Fruit fly (Drosophila melanogaster): Measurements from ENCODE around the gene CG5958.

Gene CG5958

DNA sequence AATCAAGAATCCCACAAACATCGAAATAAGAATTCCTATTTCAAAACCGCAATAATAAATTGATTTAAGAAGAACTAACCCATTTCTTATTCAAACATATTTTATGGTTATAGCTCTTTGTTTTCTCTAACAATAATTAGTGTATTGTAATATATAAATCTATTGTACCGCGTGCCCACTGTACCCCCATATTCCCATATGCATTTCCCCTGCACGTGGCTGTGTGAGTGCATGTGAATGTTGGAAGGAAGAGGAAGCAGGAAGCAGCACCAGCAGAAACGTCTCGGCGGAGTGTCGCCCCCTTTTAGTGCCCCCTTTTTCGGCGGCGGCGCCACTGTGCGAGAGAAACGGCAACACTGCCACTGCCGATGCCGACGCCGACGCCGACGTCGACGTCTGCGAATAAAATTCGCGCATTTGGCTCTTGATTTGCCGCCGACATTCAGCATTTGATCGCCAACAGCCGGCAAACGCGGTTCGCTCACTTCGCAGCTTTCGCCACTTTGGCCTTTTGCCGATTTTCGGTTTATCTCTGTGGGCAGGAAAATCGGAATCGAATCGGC, 9.9 kb downstream of the CG5958 start (continued):
- TF ChIP-seq ERR (GFP tag; optimal IDR thresholded peaks at IDR 0.05), result no peak
- TF ChIP-seq CG18476 (GFP tag; optimal IDR thresholded peaks at IDR 0.05), result no peak
- no peak for TF ChIP-seq CG31365 (tag; optimal IDR thresholded peaks at IDR 0.05)
- peak; percentile 44 for TF ChIP-seq CG7987 (GFP tag; optimal IDR thresholded peaks at IDR 0.05)
- no peak for TF ChIP-seq CG43689 (GFP tag; IDR thresholded peaks at IDR 0.05)
- no peak for TF ChIP-seq CG5180 (GFP tag; optimal IDR thresholded peaks at IDR 0.05)
- TF ChIP-seq CG4360 (GFP tag; IDR thresholded peaks at IDR 0.05), result no peak
- TF ChIP-seq zfh2 (GFP tag; optimal IDR thresholded peaks at IDR 0.05), result peak; percentile 67
- TF ChIP-seq Lim3 (GFP tag; IDR thresholded peaks at IDR 0.05), result no peak
- TF ChIP-seq CG31224 (GFP tag; IDR thresholded peaks at IDR 0.05), result 0 out of 2 replicates have a peak, but pooled peaks have one; percentile 18
- peak; percentile 5 for TF ChIP-seq exex (tag; optimal IDR thresholded peaks at IDR 0.05)
- no peak for TF ChIP-seq CG4617 (GFP tag; optimal IDR thresholded peaks at IDR 0.05; ENCODE audit: borderline replicate concordance)
- TF ChIP-seq CG6175 (GFP tag; IDR thresholded peaks at IDR 0.05), result no peak
- no peak for TF ChIP-seq ato (GFP tag; IDR thresholded peaks at IDR 0.05; ENCODE audit: partially characterized antibody)
- no peak; the same call in 1 of the 2 replicates for TF ChIP-seq CG17328 (GFP tag; IDR thresholded peaks at IDR 0.05)
- peak; percentile 65 for TF ChIP-seq ranshi (GFP tag; IDR thresholded peaks at IDR 0.05)
- no peak for TF ChIP-seq CG7745 (tag; optimal IDR thresholded peaks at IDR 0.05)
- peak; percentile 45 for TF ChIP-seq CG12155 (GFP tag; optimal IDR thresholded peaks at IDR 0.05)
- TF ChIP-seq scrt (GFP tag; optimal IDR thresholded peaks at IDR 0.05), result no peak
- no peak for TF ChIP-seq MTF-1 (GFP tag; optimal IDR thresholded peaks at IDR 0.05; ENCODE audit: borderline replicate concordance)
- no peak for TF ChIP-seq CG13296 (GFP tag; optimal IDR thresholded peaks at IDR 0.05)
- TF ChIP-seq CG2199 (GFP tag; IDR thresholded peaks at IDR 0.05), result no peak
- peak; percentile 18; the same call in 1 of the 2 replicates for TF ChIP-seq CG6689 (GFP tag; IDR thresholded peaks at IDR 0.05)
- TF ChIP-seq CG14860 (GFP tag; IDR thresholded peaks at IDR 0.05; ENCODE audit: partially characterized antibody), result no peak
- TF ChIP-seq Optix (GFP tag; IDR thresholded peaks at IDR 0.05), result 0 out of 3 replicates have a peak, but pooled peaks have one; percentile 42
- TF ChIP-seq row (GFP tag; IDR thresholded peaks at IDR 0.05), result peak; percentile 67
- TF ChIP-seq CG1024 (GFP tag; IDR thresholded peaks at IDR 0.05), result 0 out of 2 replicates have a peak, but pooled peaks have one; percentile 30
- peak; percentile 46 for TF ChIP-seq HLH54F (GFP tag; optimal IDR thresholded peaks at IDR 0.05)
- no peak for TF ChIP-seq ems (GFP tag; optimal IDR thresholded peaks at IDR 0.05)
- TF ChIP-seq Bdp1 (GFP tag; optimal IDR thresholded peaks at IDR 0.05), result no peak
- 0 out of 2 replicates have a peak, but pooled peaks have one; percentile 10 for TF ChIP-seq Dref (GFP tag; IDR thresholded peaks at IDR 0.05)
- peak; percentile 18 for TF ChIP-seq pzg (GFP tag; optimal IDR thresholded peaks at IDR 0.05)
- TF ChIP-seq hth (optimal IDR thresholded peaks at IDR 0.05), result no peak
- peak; percentile 8 for TF ChIP-seq CHES-1-like (GFP tag; optimal IDR thresholded peaks at IDR 0.05)
- TF ChIP-seq CG2875 (GFP tag; optimal IDR thresholded peaks at IDR 0.05), result no peak
- no peak for TF ChIP-seq nerfin-1 (tag; optimal IDR thresholded peaks at IDR 0.05)
- no peak for TF ChIP-seq CG4707 (GFP tag; optimal IDR thresholded peaks at IDR 0.05)
- peak; percentile 69 for TF ChIP-seq NFAT (GFP tag; IDR thresholded peaks at IDR 0.05)
- no peak for TF ChIP-seq Kr (GFP tag; optimal IDR thresholded peaks at IDR 0.05)
- no peak for TF ChIP-seq Hey (tag; optimal IDR thresholded peaks at IDR 0.05)
- peak; percentile 81 for TF ChIP-seq chm (GFP tag; IDR thresholded peaks at IDR 0.05)
- TF ChIP-seq CG9817 (tag; optimal IDR thresholded peaks at IDR 0.05), result no peak
- no peak for TF ChIP-seq Jarid2 (GFP tag; optimal IDR thresholded peaks at IDR 0.05)
- TF ChIP-seq sna (GFP tag; IDR thresholded peaks at IDR 0.05; ENCODE audit: partially characterized antibody), result no peak
- 0 out of 3 replicates have a peak, but pooled peaks have one; percentile 10 for TF ChIP-seq CG14050 (GFP tag; IDR thresholded peaks at IDR 0.05)
- peak; percentile 23 for TF ChIP-seq CG3281 (GFP tag; optimal IDR thresholded peaks at IDR 0.05)
- no peak for TF ChIP-seq CG4328 (GFP tag; optimal IDR thresholded peaks at IDR 0.05)
- no peak for TF ChIP-seq ewg (GFP tag; optimal IDR thresholded peaks at IDR 0.05)
- no peak for TF ChIP-seq CG1233 (GFP tag; optimal IDR thresholded peaks at IDR 0.05)
- no peak for TF ChIP-seq trem (tag; optimal IDR thresholded peaks at IDR 0.05)
